Worm (Caenorhabditis elegans): ENCODE results near the gene F22F7.12.

DNA sequence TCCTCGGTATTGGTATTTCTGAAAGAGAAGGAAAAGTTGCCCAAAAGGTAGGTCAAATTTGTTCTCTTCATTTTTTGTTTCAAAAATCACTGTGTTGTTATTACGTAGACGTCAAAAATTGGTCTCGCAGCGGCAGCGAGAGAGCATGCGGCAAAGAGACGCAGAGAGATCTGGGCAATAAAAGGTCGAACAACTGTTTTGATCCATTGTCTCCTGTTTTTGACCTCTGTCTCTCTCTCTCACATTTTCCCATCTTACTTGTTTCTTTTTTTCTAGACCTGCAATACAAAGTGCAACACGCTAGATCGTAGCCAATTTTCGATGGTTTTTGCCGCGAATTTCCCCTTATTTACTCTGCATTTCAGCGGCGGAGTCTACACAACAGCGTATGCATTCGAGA is 17.8 kb downstream of the F22F7.12 start:
- no peak for TF ChIP-seq K02D7.2 (tag; optimal IDR thresholded peaks at IDR 0.05)
- TF ChIP-seq F13H6.1 (tag; optimal IDR thresholded peaks at IDR 0.05) = no peak
- TF ChIP-seq ama-1 (optimal IDR thresholded peaks at IDR 0.05) = no peak
- TF ChIP-seq ref-2 (tag; optimal IDR thresholded peaks at IDR 0.05) = no peak
- no peak for TF ChIP-seq ceh-30 (tag; optimal IDR thresholded peaks at IDR 0.05)
- TF ChIP-seq pha-4 (tag; optimal IDR thresholded peaks at IDR 0.05) = no peak
- TF ChIP-seq elt-4 (tag; optimal IDR thresholded peaks at IDR 0.05) = no peak
